Worm (Caenorhabditis elegans) whole organism, L3 larva: ENCODE data around the gene T12G3.2.

Source experiments
- R02D3.7 ChIP-seq: fragments of 150-350 bp; optimal IDR thresholded peaks from 2 replicates; lab custom pipeline; 2014; ENCODE audit warnings: missing biosample characterization, missing genetic modification characterization
- ceh-16 ChIP-seq: sonication (generic microtip); optimal IDR thresholded peaks from 2 replicates; lab custom pipeline; 2017; ENCODE audit warnings: missing biosample characterization, missing genetic modification characterization
- ceh-82 ChIP-seq: fragments of 150-350 bp; optimal IDR thresholded peaks from 2 replicates; lab custom pipeline; 2014; ENCODE audit warnings: missing biosample characterization, missing genetic modification characterization
- ceh-9 ChIP-seq: sonication (generic microtip); optimal IDR thresholded peaks from 2 replicates; lab custom pipeline; 2018; ENCODE audit warnings: missing biosample characterization, missing genetic modification characterization
- daf-12 ChIP-seq: fragments of 150-350 bp; optimal IDR thresholded peaks from 2 replicates; lab custom pipeline; 2014; ENCODE audit warnings: missing biosample characterization, missing genetic modification reagents, missing genetic modification characterization
- egl-27 ChIP-seq: sonication (generic microtip); optimal IDR thresholded peaks from 4 replicates; lab custom pipeline; 2017; ENCODE audit warnings: missing biosample characterization, missing genetic modification reagents, missing genetic modification characterization
- egl-5 ChIP-seq: fragments of 150-350 bp; optimal IDR thresholded peaks from 2 replicates; lab custom pipeline; 2017; ENCODE audit warnings: missing biosample characterization, missing genetic modification reagents, missing genetic modification characterization, inconsistent platforms
- elt-1 ChIP-seq: fragments of 150-350 bp; optimal IDR thresholded peaks from 2 replicates; lab custom pipeline; 2014; ENCODE audit warnings: missing biosample characterization, missing genetic modification characterization
- elt-3 ChIP-seq, 3 experiments: fragments of 150-350 bp in 1 of 3; sonication (generic microtip) in 2 of 3; optimal IDR thresholded peaks; 2 replicates in 2 of 3; 4 replicates in 1 of 3; lab custom pipeline; 2014 to 2017; ENCODE audit warnings: missing biosample characterization in 3 of 3, missing genetic modification characterization in 3 of 3
- eor-1 ChIP-seq, 2 experiments: fragments of 150-350 bp; optimal IDR thresholded peaks; 2 replicates each; lab custom pipeline; 2014 to 2018; ENCODE audit warnings: missing biosample characterization in 2 of 2, missing genetic modification characterization in 2 of 2
- fkh-2 ChIP-seq: fragments of 150-350 bp; optimal IDR thresholded peaks from 2 replicates; lab custom pipeline; 2014; ENCODE audit warnings: missing biosample characterization, missing genetic modification reagents, missing genetic modification characterization
- jun-1 ChIP-seq: fragments of 150-350 bp; optimal IDR thresholded peaks from 2 replicates; lab custom pipeline; 2014; ENCODE audit warnings: missing biosample characterization, missing genetic modification reagents, missing genetic modification characterization
- lin-15B ChIP-seq: fragments of 150-350 bp; optimal IDR thresholded peaks from 2 replicates; lab custom pipeline; 2014; ENCODE audit warnings: missing biosample characterization, missing genetic modification characterization
- lin-39 ChIP-seq: fragments of 150-350 bp; optimal IDR thresholded peaks from 2 replicates; lab custom pipeline; 2018; ENCODE audit warnings: missing biosample characterization, missing genetic modification reagents, missing genetic modification characterization
- lsy-12 ChIP-seq: sonication (generic microtip); optimal IDR thresholded peaks from 2 replicates; lab custom pipeline; 2016; ENCODE audit warnings: mild to moderate bottlenecking, missing genetic modification characterization, missing compliant biosample characterization
- mdl-1 ChIP-seq: fragments of 150-350 bp; optimal IDR thresholded peaks from 2 replicates; lab custom pipeline; 2014; ENCODE audit warnings: missing biosample characterization, missing genetic modification characterization
- nfya-1 ChIP-seq: sonication (generic microtip); optimal IDR thresholded peaks from 2 replicates; lab custom pipeline; 2017; ENCODE audit warnings: missing genetic modification characterization, mild to moderate bottlenecking, missing compliant biosample characterization, antibody characterized with exemption, moderate library complexity; ENCODE audit not compliant: insufficient read depth
- nhr-11 ChIP-seq: fragments of 150-350 bp; optimal IDR thresholded peaks from 2 replicates; lab custom pipeline; 2014; ENCODE audit warnings: missing biosample characterization, missing genetic modification characterization
- nhr-12 ChIP-seq: fragments of 150-350 bp; optimal IDR thresholded peaks from 2 replicates; lab custom pipeline; 2014; ENCODE audit warnings: missing biosample characterization, missing genetic modification characterization
- nhr-23 ChIP-seq: fragments of 150-350 bp; optimal IDR thresholded peaks from 2 replicates; lab custom pipeline; 2014; ENCODE audit warnings: missing biosample characterization, missing genetic modification reagents, missing genetic modification characterization
- nhr-25 ChIP-seq: sonication (generic microtip); optimal IDR thresholded peaks from 2 replicates; lab custom pipeline; 2017; ENCODE audit warnings: missing biosample characterization, missing genetic modification characterization
- nhr-28 ChIP-seq: fragments of 150-350 bp; optimal IDR thresholded peaks from 2 replicates; lab custom pipeline; 2014; ENCODE audit warnings: missing biosample characterization, missing genetic modification characterization
- nhr-43 ChIP-seq: sonication (generic microtip); optimal IDR thresholded peaks from 2 replicates; lab custom pipeline; 2016; ENCODE audit warnings: mild to moderate bottlenecking, missing genetic modification characterization, missing compliant biosample characterization; ENCODE audit not compliant: poor library complexity, severe bottlenecking
- pha-4 ChIP-seq: fragments of 150-350 bp; optimal IDR thresholded peaks from 2 replicates; lab custom pipeline; 2014; ENCODE audit warnings: missing biosample characterization, missing genetic modification reagents, missing genetic modification characterization
- pqm-1 ChIP-seq: fragments of 150-350 bp; optimal IDR thresholded peaks from 2 replicates; lab custom pipeline; 2017; ENCODE audit warnings: missing biosample characterization, missing genetic modification characterization, inconsistent platforms
- skn-1 ChIP-seq: fragments of 150-350 bp; optimal IDR thresholded peaks from 2 replicates; lab custom pipeline; 2014; ENCODE audit warnings: missing biosample characterization, missing genetic modification characterization
- tbx-2 ChIP-seq: sonication (generic microtip); optimal IDR thresholded peaks from 2 replicates; lab custom pipeline; 2016; ENCODE audit warnings: mild to moderate bottlenecking, missing genetic modification characterization, missing compliant biosample characterization
- unc-62 ChIP-seq: fragments of 150-350 bp; sonication (generic microtip); optimal IDR thresholded peaks from 4 replicates; lab custom pipeline; 2014; ENCODE audit warnings: missing biosample characterization, missing genetic modification reagents, missing genetic modification characterization
- zag-1 ChIP-seq: fragments of 150-350 bp; optimal IDR thresholded peaks from 2 replicates; lab custom pipeline; 2014; ENCODE audit warnings: missing biosample characterization, missing genetic modification characterization
- ztf-11 ChIP-seq: fragments of 150-350 bp; optimal IDR thresholded peaks from 2 replicates; lab custom pipeline; 2014; ENCODE audit warnings: missing biosample characterization, missing genetic modification characterization
- ztf-4 ChIP-seq: fragments of 150-350 bp; optimal IDR thresholded peaks from 2 replicates; lab custom pipeline; 2014; ENCODE audit warnings: missing biosample characterization, missing genetic modification characterization

T12G3.2 gene

ce11 chrIV:12018920-12019319 lies 27.8 kb downstream of the T12G3.2 start:
- TF ChIP-seq nhr-25 (tag; lab: Kevin White, UChicago) (peak; percentile 80), unc-62 (GFP tag; lab: Kevin White, UChicago) (no peak), nhr-43 (tag; lab: Kevin White, UChicago) (peak; percentile 10)

DNA sequence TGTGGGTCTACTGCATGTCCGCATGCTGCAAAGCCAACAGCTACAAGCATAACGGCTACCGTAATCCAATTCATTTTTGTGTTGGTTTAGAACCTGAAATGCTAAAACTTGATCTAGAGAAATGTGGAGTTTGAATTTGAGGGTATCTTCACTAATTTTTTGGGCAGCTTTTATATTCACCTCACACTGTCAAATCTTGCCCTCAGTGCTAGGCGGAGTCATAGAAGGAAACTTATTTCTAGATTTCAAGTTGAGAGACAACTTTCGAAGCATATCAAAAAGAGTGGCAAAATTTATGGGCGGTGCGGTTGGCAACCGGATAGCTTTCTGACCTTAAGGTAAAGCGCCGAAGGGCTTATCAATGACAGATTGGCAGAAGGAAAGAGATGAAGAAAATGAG lies 31.2 kb downstream of the T12G3.2 start, which contains the start of gene lips-6:
Gene lips-6 (minus strand): TSS at position 101 of the 400 bp plus-strand sequence.
- no peak for TF ChIP-seq nhr-23 (tag; lab: Kevin White, UChicago)
- TF ChIP-seq zag-1 (tag; lab: Kevin White, UChicago): no peak
- no peak for TF ChIP-seq egl-5 (tag; lab: Kevin White, UChicago)
- no peak for TF ChIP-seq lsy-12
- no peak for TF ChIP-seq egl-27
- no peak for TF ChIP-seq mdl-1 (tag; lab: Kevin White, UChicago)
- no peak for TF ChIP-seq daf-12 (tag; lab: Kevin White, UChicago)
- TF ChIP-seq skn-1 (tag; lab: Kevin White, UChicago): no peak
- TF ChIP-seq ztf-4 (tag; lab: Kevin White, UChicago): no peak
- no peak for TF ChIP-seq pqm-1
- TF ChIP-seq ceh-82 (tag; lab: Kevin White, UChicago): no peak

DNA sequence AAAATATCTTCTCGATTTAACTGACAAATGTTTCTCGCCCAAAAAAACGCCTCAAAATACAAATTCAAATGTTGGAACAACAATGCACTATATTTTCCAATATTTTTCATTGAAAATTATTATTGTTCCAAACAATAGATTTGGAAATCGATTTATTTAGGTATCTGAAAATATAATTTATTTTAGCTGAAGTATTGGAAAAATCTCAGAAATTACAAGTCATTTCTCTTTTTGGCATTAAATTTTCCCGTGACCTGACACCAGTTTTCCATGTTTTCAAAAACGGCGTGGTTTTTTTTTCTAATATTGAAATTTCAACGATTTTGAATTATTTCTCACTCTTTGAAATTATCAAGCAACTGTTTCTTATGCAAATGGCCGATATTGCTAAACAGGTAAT lies 33.6 kb downstream of the T12G3.2 start, which contains the start of gene spe-17:
Gene spe-17 (plus strand): TSS at position 301 of the 400 bp plus-strand sequence.
- TF ChIP-seq eor-1 (tag; optimal IDR thresholded peaks at IDR 0.05; lab: Kevin White, UChicago) (no peak), zag-1 (tag; lab: Kevin White, UChicago) (no peak), elt-3 (tag; optimal IDR thresholded peaks at IDR 0.05; lab: Kevin White, UChicago) (no peak), nhr-25 (tag; lab: Kevin White, UChicago) (no peak), nhr-12 (no peak), tbx-2 (tag; lab: Kevin White, UChicago) (no peak)

ce11 chrIV:12012439-12013003 lies 34.2 kb downstream of the T12G3.2 start:
- TF ChIP-seq unc-62 (GFP tag; lab: Kevin White, UChicago) (peak; percentile 61), ceh-16 (tag; lab: Kevin White, UChicago) (no peak), nhr-11 (tag; lab: Kevin White, UChicago) (peak; percentile 9), nhr-28 (tag; lab: Kevin White, UChicago) (no peak), lin-39 (tag; lab: Kevin White, UChicago) (peak; percentile 65), nfya-1 (tag; lab: Kevin White, UChicago) (peak; percentile 44)

DNA sequence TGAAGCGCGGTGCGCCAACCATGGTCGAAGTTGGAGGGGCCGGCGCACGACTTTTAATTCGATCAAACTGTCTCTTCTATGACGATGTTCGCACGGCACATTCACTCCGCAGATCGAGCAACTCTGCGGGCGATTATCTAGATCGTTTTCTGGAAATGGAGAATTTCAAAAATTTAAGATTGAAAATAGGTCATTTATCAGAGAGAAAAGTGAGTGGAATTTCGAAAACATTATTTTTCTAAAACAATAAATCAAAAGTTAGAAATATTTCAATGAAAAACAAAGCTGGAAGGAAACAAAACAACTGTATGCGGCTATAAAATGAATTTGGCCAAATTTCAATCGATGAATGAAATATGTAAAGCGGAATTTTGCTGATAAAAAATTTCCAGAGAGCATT lies 35.9 kb downstream of the T12G3.2 start, which contains the start of the genes ZK617.26 and unc-22:
Gene ZK617.26 (minus strand): TSS at position 101 of the 400 bp plus-strand sequence.
Gene unc-22 (minus strand): TSS at position 149 of the 400 bp plus-strand sequence.
- TF ChIP-seq nhr-12: no peak
- TF ChIP-seq pha-4 (tag; lab: Kevin White, UChicago): no peak
- TF ChIP-seq ceh-9 (tag; lab: Kevin White, UChicago): no peak
- TF ChIP-seq ztf-4 (tag; lab: Kevin White, UChicago): no peak
- TF ChIP-seq ceh-16 (tag; lab: Kevin White, UChicago): no peak
- no peak for TF ChIP-seq ztf-11 (tag; lab: Kevin White, UChicago)
- TF ChIP-seq eor-1 (tag; optimal IDR thresholded peaks at IDR 0.05; lab: Kevin White, UChicago): no peak
- no peak for TF ChIP-seq jun-1 (tag; lab: Kevin White, UChicago)
- TF ChIP-seq fkh-2 (tag; lab: Kevin White, UChicago): no peak
- TF ChIP-seq tbx-2 (tag; lab: Kevin White, UChicago): no peak
- TF ChIP-seq lsy-12: no peak
- TF ChIP-seq zag-1 (tag; lab: Kevin White, UChicago): no peak
- TF ChIP-seq egl-27: no peak
- no peak for TF ChIP-seq R02D3.7 (tag; lab: Kevin White, UChicago)
- no peak for TF ChIP-seq lin-15B (tag; lab: Kevin White, UChicago)
- no peak for TF ChIP-seq elt-1
- TF ChIP-seq lin-39 (tag; lab: Kevin White, UChicago): no peak
